Fruit fly (Drosophila melanogaster) whole organism, embryonic: Measurements from ENCODE around the gene CG7963.
A peak's percentile ranks its signal among the peaks of the same experiment; 100 is the strongest.

Source experiments
- Aef1 ChIP-seq: fragments of 200-800 bp; sonication (Bioruptor generic); IDR thresholded peaks from 3 replicates; pipeline ENCODE4 v1.3.6; 2022; ENCODE audit warnings: missing biosample characterization, missing genetic modification characterization
- Atf3 ChIP-seq: fragments of 200-800 bp; sonication (Bioruptor generic); optimal IDR thresholded peaks from 3 replicates; lab custom pipeline; 2016; ENCODE audit warnings: missing biosample characterization, missing genetic modification characterization
- BEAF-32 ChIP-seq: fragments of 200-800 bp; sonication (Bioruptor generic); optimal IDR thresholded peaks from 3 replicates; lab custom pipeline; 2017; ENCODE audit warnings: missing biosample characterization, missing genetic modification characterization, mild to moderate bottlenecking, moderate library complexity, missing genetic modification reagents
- CG11085 ChIP-seq: fragments of 200-800 bp; sonication (Bioruptor generic); IDR thresholded peaks from 2 replicates; pipeline ENCODE4 v1.3.6; 2022; ENCODE audit warnings: missing biosample characterization, missing genetic modification characterization
- CG11560 ChIP-seq: fragments of 200-800 bp; sonication (Bioruptor generic); IDR thresholded peaks from 3 replicates; pipeline ENCODE4 v1.3.6; 2022; ENCODE audit warnings: missing biosample characterization, missing genetic modification characterization
- CG13894 ChIP-seq: fragments of 200-800 bp; sonication (Bioruptor generic); optimal IDR thresholded peaks from 3 replicates; lab custom pipeline; 2018; ENCODE audit warnings: missing biosample characterization, mild to moderate bottlenecking, missing genetic modification characterization, moderate library complexity
- CG14014 ChIP-seq: fragments of 200-800 bp; sonication (Bioruptor generic); IDR thresholded peaks from 2 replicates; pipeline ENCODE4 v1.3.6; 2022; ENCODE audit warnings: missing biosample characterization, missing genetic modification characterization
- CG1529 ChIP-seq: fragments of 200-800 bp; sonication (Bioruptor generic); optimal IDR thresholded peaks from 3 replicates; lab custom pipeline; 2018; ENCODE audit warnings: missing biosample characterization, missing genetic modification characterization
- CG17385 ChIP-seq: fragments of 200-800 bp; sonication (Bioruptor generic); optimal IDR thresholded peaks from 3 replicates; lab custom pipeline; 2018; ENCODE audit warnings: missing biosample characterization, mild to moderate bottlenecking, missing genetic modification characterization
- CG17802 ChIP-seq: fragments of 200-800 bp; sonication (Bioruptor generic); optimal IDR thresholded peaks from 2 replicates; lab custom pipeline; 2018; ENCODE audit warnings: missing biosample characterization, mild to moderate bottlenecking, missing genetic modification characterization, moderate library complexity
- CG2678 ChIP-seq: fragments of 200-800 bp; sonication (Bioruptor generic); optimal IDR thresholded peaks from 3 replicates; lab custom pipeline; 2019; ENCODE audit warnings: missing biosample characterization, mild to moderate bottlenecking, missing genetic modification characterization, moderate library complexity
- CG2875 ChIP-seq: fragments of 200-800 bp; sonication (Bioruptor generic); optimal IDR thresholded peaks from 2 replicates; lab custom pipeline; 2017; ENCODE audit warnings: missing biosample characterization, mild to moderate bottlenecking, missing genetic modification characterization, missing genetic modification reagents
- CG31365 ChIP-seq: fragments of 200-800 bp; sonication (Bioruptor generic); optimal IDR thresholded peaks from 2 replicates; lab custom pipeline; 2018; ENCODE audit warnings: missing biosample characterization, mild to moderate bottlenecking, missing genetic modification characterization
- CG3847 ChIP-seq: fragments of 200-800 bp; sonication (Bioruptor generic); IDR thresholded peaks from 2 replicates; pipeline ENCODE4 v1.3.6; 2022; ENCODE audit warnings: missing biosample characterization, missing genetic modification characterization
- CG5180 ChIP-seq: fragments of 200-800 bp; sonication (Bioruptor generic); optimal IDR thresholded peaks from 3 replicates; lab custom pipeline; 2017; ENCODE audit warnings: missing biosample characterization, missing genetic modification characterization, mild to moderate bottlenecking, moderate library complexity, missing genetic modification reagents
- CG6765 ChIP-seq: fragments of 200-800 bp; sonication (Bioruptor generic); optimal IDR thresholded peaks from 3 replicates; lab custom pipeline; 2017; ENCODE audit warnings: missing biosample characterization, mild to moderate bottlenecking, missing genetic modification characterization
- CG7745 ChIP-seq: fragments of 200-800 bp; sonication (Bioruptor generic); optimal IDR thresholded peaks from 2 replicates; lab custom pipeline; 2018; ENCODE audit warnings: missing biosample characterization, mild to moderate bottlenecking, missing genetic modification characterization, moderate library complexity
- CG8281 ChIP-seq: fragments of 200-800 bp; sonication (Bioruptor generic); optimal IDR thresholded peaks from 2 replicates; lab custom pipeline; 2018; ENCODE audit warnings: missing biosample characterization, mild to moderate bottlenecking, missing genetic modification characterization, moderate library complexity
- CG9876 ChIP-seq: fragments of 200-800 bp; sonication (Bioruptor generic); optimal IDR thresholded peaks from 2 replicates; lab custom pipeline; 2016; ENCODE audit warnings: missing biosample characterization, missing genetic modification characterization
- Ets97D ChIP-seq: fragments of 200-800 bp; sonication (Bioruptor generic); optimal IDR thresholded peaks from 3 replicates; lab custom pipeline; 2016; ENCODE audit warnings: missing biosample characterization, missing genetic modification characterization
- Fer2 ChIP-seq: fragments of 200-800 bp; sonication (Bioruptor generic); optimal IDR thresholded peaks from 2 replicates; lab custom pipeline; 2018; ENCODE audit warnings: missing biosample characterization, mild to moderate bottlenecking, missing genetic modification characterization, moderate library complexity
- HHEX ChIP-seq: fragments of 200-800 bp; sonication (Bioruptor generic); optimal IDR thresholded peaks from 3 replicates; lab custom pipeline; 2017; ENCODE audit warnings: missing biosample characterization, mild to moderate bottlenecking, missing genetic modification characterization, missing genetic modification reagents
- Hr3 ChIP-seq: fragments of 200-800 bp; sonication (Bioruptor generic); optimal IDR thresholded peaks from 3 replicates; lab custom pipeline; 2016; ENCODE audit warnings: missing biosample characterization, missing genetic modification characterization
- Lim3 ChIP-seq: fragments of 200-800 bp; sonication (Bioruptor generic); IDR thresholded peaks from 2 replicates; pipeline ENCODE4 v1.3.6; 2022; ENCODE audit warnings: missing biosample characterization, missing genetic modification characterization
- NC2α ChIP-seq: fragments of 200-800 bp; sonication (Bioruptor generic); optimal IDR thresholded peaks from 2 replicates; lab custom pipeline; 2016; ENCODE audit warnings: missing biosample characterization, missing genetic modification characterization
- Oli ChIP-seq: fragments of 200-800 bp; sonication (Bioruptor generic); optimal IDR thresholded peaks from 2 replicates; lab custom pipeline; 2018; ENCODE audit warnings: missing biosample characterization, mild to moderate bottlenecking, missing genetic modification characterization, moderate library complexity
- Ptx1 ChIP-seq: fragments of 200-800 bp; sonication (Bioruptor generic); IDR thresholded peaks from 2 replicates; pipeline ENCODE4 v1.3.6; 2022; ENCODE audit warnings: missing biosample characterization, missing genetic modification characterization
- Scr ChIP-seq: fragments of 200-800 bp; sonication (Bioruptor generic); IDR thresholded peaks from 2 replicates; pipeline ENCODE4 v1.3.6; 2022; ENCODE audit warnings: missing biosample characterization, missing genetic modification characterization; ENCODE audit not compliant: partially characterized antibody
- Sin3A ChIP-seq: fragments of >200 bp; optimal IDR thresholded peaks from 2 replicates; lab custom pipeline; 2018
- al ChIP-seq: fragments of 200-800 bp; sonication (Bioruptor generic); IDR thresholded peaks from 2 replicates; pipeline ENCODE4 v1.3.6; 2022; ENCODE audit warnings: missing biosample characterization, missing genetic modification characterization
- ap ChIP-seq: fragments of 200-800 bp; sonication (Bioruptor generic); IDR thresholded peaks from 2 replicates; pipeline ENCODE4 v1.3.6; 2022; ENCODE audit warnings: missing biosample characterization, missing genetic modification characterization
- croc ChIP-seq: fragments of 200-800 bp; sonication (Bioruptor generic); conservative IDR thresholded peaks from 3 replicates; pipeline ENCODE4 v1.3.6; 2022; ENCODE audit warnings: missing biosample characterization, missing genetic modification characterization
- dpn ChIP-seq, 2 experiments: fragments of 200-800 bp; sonication (Bioruptor generic); optimal IDR thresholded peaks; 3 replicates each; lab custom pipeline; 2016; ENCODE audit warnings: missing biosample characterization in 2 of 2, missing genetic modification characterization in 2 of 2
- emc ChIP-seq: fragments of 200-800 bp; sonication (Bioruptor generic); optimal IDR thresholded peaks from 2 replicates; lab custom pipeline; 2016; ENCODE audit warnings: missing biosample characterization, missing genetic modification characterization
- ems ChIP-seq: fragments of 200-800 bp; sonication (Bioruptor generic); optimal IDR thresholded peaks from 3 replicates; lab custom pipeline; 2016; ENCODE audit warnings: missing biosample characterization, missing genetic modification characterization
- fd102C ChIP-seq: fragments of 200-800 bp; sonication (Bioruptor generic); optimal IDR thresholded peaks from 2 replicates; lab custom pipeline; 2018; ENCODE audit warnings: missing biosample characterization, mild to moderate bottlenecking, missing genetic modification characterization, moderate library complexity
- ftz-f1 ChIP-seq: fragments of 200-800 bp; sonication (Bioruptor generic); optimal IDR thresholded peaks from 2 replicates; lab custom pipeline; 2016; ENCODE audit warnings: missing biosample characterization, missing genetic modification characterization
- gcm ChIP-seq: fragments of 200-800 bp; sonication (Bioruptor generic); optimal IDR thresholded peaks from 2 replicates; lab custom pipeline; 2019; ENCODE audit warnings: missing biosample characterization, mild to moderate bottlenecking, missing genetic modification characterization, moderate library complexity
- gcm2 ChIP-seq: fragments of 200-800 bp; sonication (Bioruptor generic); optimal IDR thresholded peaks from 2 replicates; lab custom pipeline; 2016; ENCODE audit warnings: missing biosample characterization, missing genetic modification characterization
- grn ChIP-seq: fragments of 200-800 bp; sonication (Bioruptor generic); optimal IDR thresholded peaks from 3 replicates; lab custom pipeline; 2017; ENCODE audit warnings: missing biosample characterization, missing genetic modification characterization
- gsb-n ChIP-seq: fragments of 200-800 bp; sonication (Bioruptor generic); optimal IDR thresholded peaks from 3 replicates; lab custom pipeline; 2018; ENCODE audit warnings: missing biosample characterization, mild to moderate bottlenecking, missing genetic modification characterization
- gt ChIP-seq: fragments of 200-800 bp; sonication (Bioruptor generic); IDR thresholded peaks from 2 replicates; pipeline ENCODE4 v1.3.6; 2022; ENCODE audit warnings: missing biosample characterization, missing genetic modification characterization
- hb ChIP-seq: fragments of 200-800 bp; sonication (Bioruptor generic); IDR thresholded peaks from 3 replicates; pipeline ENCODE4 v1.3.6; 2022; ENCODE audit warnings: missing biosample characterization, missing genetic modification characterization; ENCODE audit not compliant: partially characterized antibody
- insv ChIP-seq, 2 experiments: fragments of 200-800 bp; sonication (Bioruptor generic); optimal IDR thresholded peaks; 3 replicates each; lab custom pipeline; 2016 to 2018; ENCODE audit warnings: missing biosample characterization in 2 of 2, missing genetic modification characterization in 2 of 2
- lmd ChIP-seq: fragments of 200-800 bp; sonication (Bioruptor generic); IDR thresholded peaks from 2 replicates; pipeline ENCODE4 v1.3.6; 2022; ENCODE audit warnings: missing biosample characterization, missing genetic modification characterization
- oc ChIP-seq: fragments of 200-800 bp; sonication (Bioruptor generic); optimal IDR thresholded peaks from 2 replicates; lab custom pipeline; 2018; ENCODE audit warnings: missing biosample characterization, mild to moderate bottlenecking, missing genetic modification characterization, moderate library complexity
- peb ChIP-seq: fragments of 200-800 bp; sonication (Bioruptor generic); IDR thresholded peaks from 2 replicates; pipeline ENCODE4 v1.3.6; 2022; ENCODE audit warnings: missing biosample characterization, missing genetic modification characterization
- pum ChIP-seq: fragments of 200-800 bp; sonication (Bioruptor generic); optimal IDR thresholded peaks from 2 replicates; lab custom pipeline; 2016; ENCODE audit warnings: missing biosample characterization, missing genetic modification characterization
- pzg ChIP-seq: fragments of 200-800 bp; sonication (Bioruptor generic); optimal IDR thresholded peaks from 3 replicates; lab custom pipeline; 2018; ENCODE audit warnings: missing biosample characterization, mild to moderate bottlenecking, missing genetic modification characterization, moderate library complexity
- seq ChIP-seq: fragments of 200-800 bp; sonication (Bioruptor generic); IDR thresholded peaks from 2 replicates; pipeline ENCODE4 v1.3.6; 2022; ENCODE audit warnings: missing biosample characterization, missing genetic modification characterization
- shn ChIP-seq: fragments of 200-800 bp; sonication (Bioruptor generic); optimal IDR thresholded peaks from 3 replicates; lab custom pipeline; 2016; ENCODE audit warnings: missing biosample characterization, missing genetic modification characterization
- slbo ChIP-seq: fragments of 200-800 bp; sonication (Bioruptor generic); IDR thresholded peaks from 2 replicates; pipeline ENCODE4 v1.3.6; 2022; ENCODE audit warnings: missing biosample characterization, missing genetic modification characterization

Gene CG7963

DNA sequence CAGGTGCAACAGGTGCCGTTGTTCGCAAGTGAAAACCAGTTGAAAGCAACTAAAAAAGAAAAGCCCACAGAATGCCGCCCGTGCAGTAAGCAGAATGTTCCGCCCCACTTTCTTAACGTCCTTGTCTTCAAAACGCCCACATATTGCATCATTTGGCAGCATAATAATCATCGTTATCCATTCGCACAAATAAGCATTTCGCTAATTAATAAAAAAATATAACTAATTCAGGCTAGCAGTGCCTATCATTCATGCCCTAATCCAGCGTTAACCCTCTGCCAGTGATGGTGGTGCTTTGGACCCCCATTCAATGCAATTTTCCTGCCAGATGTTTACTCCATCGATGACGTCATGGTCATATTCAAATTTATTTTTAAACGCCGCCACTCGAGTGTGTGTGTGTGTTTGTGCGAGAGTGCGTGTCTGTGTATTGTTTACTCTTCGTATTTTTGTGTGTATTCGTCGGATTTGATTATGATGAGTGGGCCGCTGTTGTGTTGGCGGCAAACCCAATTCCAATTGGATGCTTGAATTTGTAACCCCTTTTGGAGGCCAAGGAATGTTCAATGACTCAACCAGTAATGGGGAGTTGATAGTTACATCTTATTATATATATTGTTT is 5.1 kb upstream of the CG7963 start (continued):
- TF ChIP-seq HHEX (GFP tag; lab: Kevin White, UChicago) (no peak), BEAF-32 (no peak), grn (GFP tag; lab: Kevin White, UChicago) (no peak), NC2α (GFP tag; lab: Kevin White, UChicago) (no peak), Hr3 (GFP tag; lab: Kevin White, UChicago) (no peak), Oli (tag; lab: Kevin White, UChicago) (no peak), gcm2 (GFP tag; lab: Kevin White, UChicago) (no peak), ems (GFP tag; lab: Kevin White, UChicago) (no peak), CG13894 (tag; lab: Kevin White, UChicago) (peak; percentile 2), CG11085 (GFP tag; lab: Robert Waterston, UW) (no peak), insv (GFP tag; optimal IDR thresholded peaks at IDR 0.05; lab: Kevin White, UChicago) (peak in 1 of 2 experiments; percentile 83), CG8281 (tag; lab: Kevin White, UChicago) (no peak), al (GFP tag; lab: Robert Waterston, UW) (no peak), shn (GFP tag; lab: Kevin White, UChicago) (no peak), CG17385 (no peak), Atf3 (GFP tag; lab: Kevin White, UChicago) (peak; percentile 40), Aef1 (GFP tag; lab: Robert Waterston, UW) (no peak), CG2678 (tag; lab: Kevin White, UChicago) (no peak), Ets97D (no peak), Lim3 (GFP tag; lab: Robert Waterston, UW) (no peak), ap (GFP tag; lab: Robert Waterston, UW) (no peak), CG11560 (tag; lab: Robert Waterston, UW) (no peak), CG6765 (GFP tag; lab: Kevin White, UChicago) (no peak), CG7745 (tag; lab: Kevin White, UChicago) (no peak), dpn (GFP tag; optimal IDR thresholded peaks at IDR 0.05; lab: Kevin White, UChicago) (no peak), slbo (no peak), oc (tag; lab: Kevin White, UChicago) (peak; percentile 28), fd102C (GFP tag; lab: Kevin White, UChicago) (no peak), seq (GFP tag; lab: Robert Waterston, UW) (no peak), Sin3A (no peak), emc (GFP tag; lab: Kevin White, UChicago) (no peak), Fer2 (tag; lab: Kevin White, UChicago) (no peak), Scr (GFP tag; lab: Robert Waterston, UW) (no peak), CG17802 (tag; lab: Kevin White, UChicago) (no peak), CG5180 (GFP tag; lab: Kevin White, UChicago) (peak; percentile 18), CG2875 (GFP tag; lab: Kevin White, UChicago) (no peak), CG9876 (no peak), lmd (GFP tag; lab: Robert Waterston, UW) (no peak), gcm (GFP tag; lab: Kevin White, UChicago) (peak; percentile 64), gt (GFP tag; lab: Robert Waterston, UW) (no peak), pum (no peak), ftz-f1 (GFP tag; lab: Kevin White, UChicago) (peak; percentile 32), hb (no peak), CG1529 (GFP tag; lab: Kevin White, UChicago) (no peak), pzg (GFP tag; lab: Kevin White, UChicago) (no peak), peb (GFP tag; lab: Robert Waterston, UW) (no peak), croc (GFP tag; lab: Robert Waterston, UW) (no peak), CG3847 (GFP tag; lab: Robert Waterston, UW) (no peak), CG14014 (GFP tag; lab: Robert Waterston, UW) (no peak), CG31365 (tag; lab: Kevin White, UChicago) (no peak), gsb-n (tag; lab: Kevin White, UChicago) (no peak), Ptx1 (GFP tag; lab: Robert Waterston, UW) (no peak)
